Fruit fly (Drosophila melanogaster): ENCODE measurements around the gene elav.

elav gene

DNA sequence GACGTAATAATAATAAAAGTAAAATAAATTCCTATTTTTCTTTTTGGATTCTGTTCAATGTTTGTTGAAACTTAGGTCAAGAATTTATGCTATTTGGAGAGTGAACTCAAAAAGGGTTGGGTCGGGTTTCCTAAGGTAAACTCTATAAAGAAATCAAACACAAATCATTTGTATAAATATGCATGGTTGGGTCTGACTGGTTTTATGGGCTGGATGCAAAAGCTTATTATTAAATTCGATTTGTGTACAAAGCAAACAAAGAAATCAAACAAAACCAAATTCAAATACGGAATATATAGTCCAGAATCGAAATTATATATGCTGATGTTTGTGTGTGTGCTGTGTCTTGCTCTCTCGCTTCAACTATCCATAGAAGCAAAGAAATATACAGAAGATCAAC lies 7.3 kb downstream of the elav start (continued):
- TF ChIP-seq lab (GFP tag; optimal IDR thresholded peaks at IDR 0.05): peak; percentile 78
- no peak for TF ChIP-seq seq (GFP tag; IDR thresholded peaks at IDR 0.05)
- no peak for TF ChIP-seq da (GFP tag; optimal IDR thresholded peaks at IDR 0.05)
- TF ChIP-seq Hmx (GFP tag; optimal IDR thresholded peaks at IDR 0.05): no peak
- TF ChIP-seq scrt (GFP tag; optimal IDR thresholded peaks at IDR 0.05): no peak
- no peak for TF ChIP-seq Xrp1 (GFP tag; IDR thresholded peaks at IDR 0.05)
- TF ChIP-seq CG18599 (GFP tag; optimal IDR thresholded peaks at IDR 0.05): peak; percentile 44
- peak; percentile 16 for TF ChIP-seq CG10209 (GFP tag; optimal IDR thresholded peaks at IDR 0.05)
- TF ChIP-seq usp (GFP tag; optimal IDR thresholded peaks at IDR 0.05): no peak
- TF ChIP-seq HLH4C (GFP tag; IDR thresholded peaks at IDR 0.05; ENCODE audit: partially characterized antibody): no peak
- TF ChIP-seq CG7556 (GFP tag; optimal IDR thresholded peaks at IDR 0.05): no peak
- no peak for TF ChIP-seq ttk (GFP tag; IDR thresholded peaks at IDR 0.05)
- peak in 1 of 2 experiments; percentile 7 for TF ChIP-seq Eip74EF (GFP tag; optimal IDR thresholded peaks at IDR 0.05)
- no peak for TF ChIP-seq fu2 (GFP tag; optimal IDR thresholded peaks at IDR 0.05)
- no peak for TF ChIP-seq CG8944 (GFP tag; optimal IDR thresholded peaks at IDR 0.05)
- TF ChIP-seq CG4707 (GFP tag; optimal IDR thresholded peaks at IDR 0.05): no peak
- TF ChIP-seq Asciz (GFP tag; optimal IDR thresholded peaks at IDR 0.05): no peak
- TF ChIP-seq sna (GFP tag; IDR thresholded peaks at IDR 0.05; ENCODE audit: partially characterized antibody): no peak
- no peak for TF ChIP-seq CG8388 (GFP tag; optimal IDR thresholded peaks at IDR 0.05)
- TF ChIP-seq gce (GFP tag; IDR thresholded peaks at IDR 0.05): no peak
- peak; percentile 25 for TF ChIP-seq CG17568 (GFP tag; optimal IDR thresholded peaks at IDR 0.05)
- no peak for TF ChIP-seq trh (GFP tag; optimal IDR thresholded peaks at IDR 0.05)
- TF ChIP-seq abd-A (tag; optimal IDR thresholded peaks at IDR 0.05): no peak
- no peak for TF ChIP-seq cwo (GFP tag; optimal IDR thresholded peaks at IDR 0.05)
- no peak; the same call in 1 of the 2 replicates for TF ChIP-seq Rfx (GFP tag; IDR thresholded peaks at IDR 0.05)
- TF ChIP-seq CG12071 (GFP tag; optimal IDR thresholded peaks at IDR 0.05): peak; percentile 28
- TF ChIP-seq bsh (GFP tag; optimal IDR thresholded peaks at IDR 0.05): peak in 1 of 2 experiments; percentile 35
- TF ChIP-seq CG8765 (GFP tag; IDR thresholded peaks at IDR 0.05): no peak
- no peak for TF ChIP-seq Dad (GFP tag; optimal IDR thresholded peaks at IDR 0.05)
- no peak for TF ChIP-seq row (GFP tag; IDR thresholded peaks at IDR 0.05)
- TF ChIP-seq tup (GFP tag; optimal IDR thresholded peaks at IDR 0.05): no peak
- TF ChIP-seq CG14441 (GFP tag; IDR thresholded peaks at IDR 0.05): no peak
- no peak for TF ChIP-seq stc (GFP tag; IDR thresholded peaks at IDR 0.05)
- TF ChIP-seq CG1603 (tag; optimal IDR thresholded peaks at IDR 0.05): peak; percentile 21
- TF ChIP-seq Abd-B (GFP tag; optimal IDR thresholded peaks at IDR 0.05): no peak
- TF ChIP-seq Six4 (GFP tag; optimal IDR thresholded peaks at IDR 0.05): no peak
- TF ChIP-seq Kr (GFP tag; optimal IDR thresholded peaks at IDR 0.05): no peak
- no peak for TF ChIP-seq dm (GFP tag; optimal IDR thresholded peaks at IDR 0.05)
- no peak for TF ChIP-seq NFAT (GFP tag; IDR thresholded peaks at IDR 0.05)
- TF ChIP-seq Oaz (GFP tag; IDR thresholded peaks at IDR 0.05): no peak
- no peak for TF ChIP-seq org-1 (GFP tag; optimal IDR thresholded peaks at IDR 0.05)
- TF ChIP-seq Myb (GFP tag; optimal IDR thresholded peaks at IDR 0.05): no peak
- TF ChIP-seq mld (GFP tag; IDR thresholded peaks at IDR 0.05; ENCODE audit: partially characterized antibody): no peak
- TF ChIP-seq CG8281 (tag; optimal IDR thresholded peaks at IDR 0.05): no peak
- TF ChIP-seq CG6854 (GFP tag; optimal IDR thresholded peaks at IDR 0.05): peak; percentile 19
- TF ChIP-seq Max (GFP tag; optimal IDR thresholded peaks at IDR 0.05): no peak
- TF ChIP-seq CG11695 (GFP tag; IDR thresholded peaks at IDR 0.05): no peak
- TF ChIP-seq Gsc (GFP tag; IDR thresholded peaks at IDR 0.05): no peak
- TF ChIP-seq HLHmδ (GFP tag; optimal IDR thresholded peaks at IDR 0.05): no peak
- no peak for TF ChIP-seq HLH54F (GFP tag; optimal IDR thresholded peaks at IDR 0.05)
- TF ChIP-seq Stat92E (GFP tag; optimal IDR thresholded peaks at IDR 0.05): no peak

Measured in whole organism, embryonic.